Worm (Caenorhabditis elegans) whole organism, L4/young adult: ENCODE data around the gene srz-5.

Experiments used
- W03F9.2 ChIP-seq: fragments of 150-350 bp; optimal IDR thresholded peaks from 2 replicates; lab custom pipeline; 2014; ENCODE audit warnings: missing biosample characterization, missing genetic modification characterization
- dao-5 ChIP-seq: sonication (generic microtip); optimal IDR thresholded peaks from 2 replicates; lab custom pipeline; 2016; ENCODE audit warnings: missing genotype, missing genetic modification characterization, moderate library complexity, missing compliant biosample characterization
- him-1 ChIP-seq: sonication (generic microtip); optimal IDR thresholded peaks from 2 replicates; lab custom pipeline; 2016; ENCODE audit warnings: missing genotype, missing genetic modification reagents, missing genetic modification characterization, missing compliant biosample characterization

DNA sequence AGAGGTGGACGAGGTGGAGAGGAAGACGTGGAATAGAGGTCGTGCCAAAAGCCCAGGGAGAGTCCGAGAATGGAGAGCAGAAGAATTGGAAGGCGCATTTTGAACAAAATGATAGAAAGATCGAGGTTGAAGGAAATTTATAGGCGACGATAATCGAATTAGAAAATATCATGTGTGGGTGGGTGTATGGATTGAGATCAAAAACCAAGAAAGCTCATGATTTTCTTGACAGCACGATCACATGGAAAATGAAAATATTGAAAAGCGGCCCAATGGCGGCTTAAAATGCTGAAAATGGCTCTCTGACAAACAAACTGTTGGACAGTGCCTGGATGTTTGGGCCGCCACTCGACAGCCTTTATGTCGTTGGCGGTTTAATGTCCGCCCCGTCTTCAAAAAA is 51.4 kb downstream of the srz-5 start, which contains the start of gene C16C8.9:
- TF ChIP-seq W03F9.2 (tag; lab: Kevin White, UChicago) (no peak), him-1 (tag; lab: Kevin White, UChicago) (no peak), dao-5 (no peak)
